Fruit fly (Drosophila melanogaster) S2 (cell line): Measurements from ENCODE around the gene Hyls1.

Experiments
- CG8478 ChIP-seq: fragments of >200 bp; optimal IDR thresholded peaks from 2 replicates; lab custom pipeline; 2018
- CTCF ChIP-seq, 2 experiments: fragments of >200 bp; optimal IDR thresholded peaks; 2 replicates each; lab custom pipeline; 2018

DNA sequence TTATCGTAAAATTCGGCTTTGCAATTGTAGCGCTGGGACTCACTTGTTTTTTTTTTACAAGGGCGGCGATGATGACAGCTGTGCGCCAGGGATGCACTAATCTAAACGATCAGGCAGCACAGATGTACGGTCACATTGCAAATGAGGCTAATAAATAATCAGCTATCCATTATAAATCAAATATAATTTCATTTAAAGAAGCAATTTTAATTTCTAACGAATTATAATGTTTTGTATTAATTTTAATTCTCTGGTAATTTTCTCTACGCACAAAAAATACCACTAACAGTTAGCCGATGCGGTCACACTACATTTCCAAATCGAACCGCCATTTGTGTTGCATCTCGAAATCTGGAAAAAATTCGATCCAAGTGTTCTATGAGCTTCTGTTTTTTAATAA, 41.8 kb downstream of the Hyls1 start, which contains the start of the genes cni and fzy:
- TF ChIP-seq CG8478 (lab: Kevin White, UChicago) (no peak), CTCF (optimal IDR thresholded peaks at IDR 0.05; lab: Kevin White, UChicago) (peak in 1 of 2 experiments; percentile 6)
